Worm (Caenorhabditis elegans) whole organism, L1 larva: ENCODE results near the gene spe-6.

Experiments used
- C16A3.4 ChIP-seq: fragments of 150-350 bp; optimal IDR thresholded peaks from 2 replicates; lab custom pipeline; 2014; ENCODE audit warnings: missing biosample characterization, missing genetic modification characterization
- ama-1 ChIP-seq: fragments of 150-350 bp; optimal IDR thresholded peaks from 2 replicates; lab custom pipeline; 2014
- ceh-82 ChIP-seq, 3 experiments: fragments of 150-350 bp in 1 of 3; sonication (generic microtip) in 2 of 3; optimal IDR thresholded peaks; 2 replicates each; lab custom pipeline; 2014 to 2017; ENCODE audit warnings: missing biosample characterization in 3 of 3, missing genetic modification characterization in 3 of 3
- egl-27 ChIP-seq, 2 experiments: fragments of 150-350 bp in 1 of 2; sonication (generic microtip); optimal IDR thresholded peaks; 3 replicates each; lab custom pipeline; 2017 to 2018; ENCODE audit warnings: missing biosample characterization in 2 of 2, missing genetic modification characterization in 2 of 2, missing genetic modification reagents in 2 of 2
- jun-1 ChIP-seq: fragments of 150-350 bp; optimal IDR thresholded peaks from 2 replicates; lab custom pipeline; 2014; ENCODE audit warnings: missing biosample characterization, missing genetic modification reagents, missing genetic modification characterization
- lsy-2 ChIP-seq, 2 experiments: fragments of 150-350 bp; optimal IDR thresholded peaks; 2 replicates each; lab custom pipeline; 2014; ENCODE audit warnings: missing biosample characterization in 2 of 2, missing genetic modification characterization in 2 of 2
- nhr-237 ChIP-seq: fragments of 150-350 bp; optimal IDR thresholded peaks from 2 replicates; lab custom pipeline; 2014; ENCODE audit warnings: missing biosample characterization, missing genetic modification characterization
- nhr-28 ChIP-seq: fragments of 150-350 bp; optimal IDR thresholded peaks from 2 replicates; lab custom pipeline; 2014; ENCODE audit warnings: missing biosample characterization, missing genetic modification characterization
- skn-1 ChIP-seq: fragments of 150-350 bp; optimal IDR thresholded peaks from 2 replicates; lab custom pipeline; 2014; ENCODE audit warnings: missing biosample characterization, missing genetic modification characterization
- unc-130 ChIP-seq: fragments of 150-350 bp; optimal IDR thresholded peaks from 2 replicates; lab custom pipeline; 2017; ENCODE audit warnings: missing biosample characterization, missing genetic modification characterization, inconsistent platforms

DNA sequence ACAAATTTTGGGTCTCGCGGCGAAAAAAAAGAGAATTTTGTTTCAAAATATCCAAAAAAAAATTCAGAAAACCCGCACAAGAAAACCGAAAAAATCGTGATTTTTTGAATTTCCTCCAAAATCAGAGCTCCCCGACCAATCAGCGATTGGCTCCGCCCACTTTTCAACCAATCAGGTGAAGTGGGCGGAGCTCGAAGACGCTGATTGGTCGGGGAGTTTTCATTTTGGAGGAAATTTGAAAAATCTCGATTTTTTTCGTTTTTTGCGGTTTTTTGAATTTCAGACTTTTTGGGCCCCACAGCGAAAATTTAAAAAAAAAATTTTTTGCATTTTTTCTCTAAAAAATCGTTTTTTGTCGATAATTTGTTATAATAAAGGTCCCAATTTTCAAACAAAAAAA, 15.7 kb upstream of the spe-6 start:
- no peak for TF ChIP-seq ceh-82 (tag; optimal IDR thresholded peaks at IDR 0.05; lab: Kevin White, UChicago)
- no peak for TF ChIP-seq lsy-2 (tag; optimal IDR thresholded peaks at IDR 0.05; lab: Kevin White, UChicago)
- TF ChIP-seq skn-1 (tag; lab: Kevin White, UChicago) = no peak
- TF ChIP-seq C16A3.4 (tag; lab: Kevin White, UChicago) = no peak
- TF ChIP-seq nhr-237 = no peak
- TF ChIP-seq unc-130 (tag; lab: Kevin White, UChicago) = no peak
- TF ChIP-seq egl-27 (tag; optimal IDR thresholded peaks at IDR 0.05; lab: Kevin White, UChicago) = no peak
- no peak for TF ChIP-seq nhr-28 (tag; lab: Kevin White, UChicago)
- TF ChIP-seq jun-1 (tag; lab: Kevin White, UChicago) = no peak
- TF ChIP-seq ama-1 (lab: Kevin White, UChicago) = no peak
